Worm (Caenorhabditis elegans) whole organism, late embryonic: ENCODE results near the gene R05G9.1.

Experiments
- K09A11.1 ChIP-seq: sonication (generic microtip); optimal IDR thresholded peaks from 2 replicates; lab custom pipeline; 2017; ENCODE audit warnings: antibody characterized with exemption, mild to moderate bottlenecking, missing genetic modification characterization, missing compliant biosample characterization; ENCODE audit not compliant: insufficient read depth
- ama-1 ChIP-seq: fragments of 150-350 bp; optimal IDR thresholded peaks from 2 replicates; lab custom pipeline; 2014
- ceh-19 ChIP-seq: fragments of 200-800 bp; sonication (Bioruptor generic); optimal IDR thresholded peaks from 2 replicates; lab custom pipeline; 2018; ENCODE audit warnings: mild to moderate bottlenecking, missing genetic modification characterization, missing compliant biosample characterization
- ceh-2 ChIP-seq: sonication (generic microtip); optimal IDR thresholded peaks from 2 replicates; lab custom pipeline; 2016; ENCODE audit warnings: missing genotype, missing genetic modification characterization, missing compliant biosample characterization
- ceh-30 ChIP-seq: fragments of 150-350 bp; optimal IDR thresholded peaks from 2 replicates; lab custom pipeline; 2014; ENCODE audit warnings: missing biosample characterization, missing genetic modification characterization
- ceh-31 ChIP-seq: sonication (generic microtip); optimal IDR thresholded peaks from 2 replicates; lab custom pipeline; 2016; ENCODE audit warnings: missing genetic modification characterization, missing compliant biosample characterization
- ceh-34 ChIP-seq: sonication (generic microtip); optimal IDR thresholded peaks from 2 replicates; lab custom pipeline; 2016; ENCODE audit warnings: mild to moderate bottlenecking, missing genetic modification characterization, missing compliant biosample characterization
- ceh-45 ChIP-seq: fragments of 200-800 bp; sonication (Bioruptor generic); IDR thresholded peaks from 2 replicates; pipeline ENCODE4 v1.3.6; 2022; ENCODE audit warnings: missing genetic modification reagents, missing genetic modification characterization, missing compliant biosample characterization
- ceh-48 ChIP-seq: sonication (generic microtip); optimal IDR thresholded peaks from 2 replicates; lab custom pipeline; 2016; ENCODE audit warnings: missing genetic modification characterization, inconsistent platforms, missing compliant biosample characterization
- ceh-9 ChIP-seq: sonication (generic microtip); optimal IDR thresholded peaks from 2 replicates; lab custom pipeline; 2016; ENCODE audit warnings: mild to moderate bottlenecking, missing genetic modification characterization, inconsistent platforms, missing compliant biosample characterization
- dmd-4 ChIP-seq: sonication (generic microtip); optimal IDR thresholded peaks from 2 replicates; lab custom pipeline; 2016; ENCODE audit warnings: borderline replicate concordance, missing genetic modification characterization, missing compliant biosample characterization
- elt-2 ChIP-seq: sonication (generic microtip); optimal IDR thresholded peaks from 2 replicates; lab custom pipeline; 2016; ENCODE audit warnings: missing genetic modification reagents, missing genetic modification characterization, missing compliant biosample characterization
- fax-1 ChIP-seq: sonication (generic microtip); optimal IDR thresholded peaks from 2 replicates; lab custom pipeline; 2016; ENCODE audit warnings: missing genotype, missing genetic modification characterization, missing compliant biosample characterization
- fkh-10 ChIP-seq: fragments of 150-350 bp; optimal IDR thresholded peaks from 2 replicates; lab custom pipeline; 2014; ENCODE audit warnings: missing biosample characterization, missing genetic modification reagents, missing genetic modification characterization
- fkh-6 ChIP-seq: sonication (generic microtip); optimal IDR thresholded peaks from 2 replicates; lab custom pipeline; 2016; ENCODE audit warnings: missing genetic modification characterization, missing compliant biosample characterization
- hlh-13 ChIP-seq: fragments of 200-800 bp; sonication (Bioruptor generic); optimal IDR thresholded peaks from 2 replicates; lab custom pipeline; 2018; ENCODE audit warnings: mild to moderate bottlenecking, missing genetic modification characterization, missing compliant biosample characterization
- hlh-15 ChIP-seq: sonication (generic microtip); optimal IDR thresholded peaks from 2 replicates; lab custom pipeline; 2016; ENCODE audit warnings: missing genetic modification characterization, missing compliant biosample characterization
- hlh-6 ChIP-seq: sonication (generic microtip); optimal IDR thresholded peaks from 2 replicates; lab custom pipeline; 2016; ENCODE audit warnings: missing genotype, missing genetic modification characterization, missing compliant biosample characterization
- hlh-8 ChIP-seq: sonication (generic microtip); optimal IDR thresholded peaks from 2 replicates; lab custom pipeline; 2016; ENCODE audit warnings: missing genotype, missing genetic modification characterization, missing compliant biosample characterization
- lim-6 ChIP-seq: sonication (generic microtip); optimal IDR thresholded peaks from 2 replicates; lab custom pipeline; 2016; ENCODE audit warnings: missing genetic modification characterization, missing compliant biosample characterization
- lin-11 ChIP-seq: fragments of 200-800 bp; sonication (Bioruptor generic); optimal IDR thresholded peaks from 2 replicates; lab custom pipeline; 2018; ENCODE audit warnings: mild to moderate bottlenecking, missing genetic modification characterization, missing compliant biosample characterization
- madf-2 ChIP-seq: sonication (generic microtip); optimal IDR thresholded peaks from 2 replicates; lab custom pipeline; 2017; ENCODE audit warnings: missing genetic modification characterization, missing compliant biosample characterization
- mec-3 ChIP-seq: sonication (generic microtip); optimal IDR thresholded peaks from 2 replicates; lab custom pipeline; 2016; ENCODE audit warnings: borderline replicate concordance, missing genetic modification characterization, missing compliant biosample characterization
- nfya-1 ChIP-seq: sonication (generic microtip); optimal IDR thresholded peaks from 2 replicates; lab custom pipeline; 2017; ENCODE audit warnings: missing genetic modification characterization, mild to moderate bottlenecking, missing compliant biosample characterization, antibody characterized with exemption, moderate library complexity
- nhr-232 ChIP-seq: sonication (generic microtip); optimal IDR thresholded peaks from 2 replicates; lab custom pipeline; 2016; ENCODE audit warnings: missing genetic modification characterization, missing compliant biosample characterization
- pat-9 ChIP-seq: fragments of 200-800 bp; sonication (Bioruptor generic); optimal IDR thresholded peaks from 2 replicates; lab custom pipeline; 2018; ENCODE audit warnings: mild to moderate bottlenecking, missing genetic modification characterization, moderate library complexity, missing compliant biosample characterization
- pax-1 ChIP-seq: fragments of 150-350 bp; optimal IDR thresholded peaks from 2 replicates; lab custom pipeline; 2014; ENCODE audit warnings: missing biosample characterization, missing genetic modification characterization
- ref-2 ChIP-seq: sonication (generic microtip); optimal IDR thresholded peaks from 2 replicates; lab custom pipeline; 2016; ENCODE audit warnings: missing genetic modification characterization, missing compliant biosample characterization
- rnt-1 ChIP-seq: sonication (generic microtip); optimal IDR thresholded peaks from 2 replicates; lab custom pipeline; 2016; ENCODE audit warnings: missing genetic modification characterization, missing compliant biosample characterization
- sdc-2 ChIP-seq: sonication (generic microtip); optimal IDR thresholded peaks from 2 replicates; lab custom pipeline; 2016; ENCODE audit warnings: missing genotype, missing genetic modification characterization, missing compliant biosample characterization
- sox-2 ChIP-seq: fragments of 200-800 bp; sonication (Bioruptor generic); IDR thresholded peaks from 2 replicates; pipeline ENCODE4 v1.3.6; 2022; ENCODE audit warnings: missing genetic modification reagents, missing genetic modification characterization, missing compliant biosample characterization
- tbx-2 ChIP-seq: sonication (generic microtip); optimal IDR thresholded peaks from 2 replicates; lab custom pipeline; 2016; ENCODE audit warnings: missing genetic modification characterization, missing compliant biosample characterization
- unc-42 ChIP-seq: sonication (generic microtip); optimal IDR thresholded peaks from 2 replicates; lab custom pipeline; 2016; ENCODE audit warnings: missing genotype, missing genetic modification characterization, missing compliant biosample characterization
- unc-55 ChIP-seq: sonication (generic microtip); optimal IDR thresholded peaks from 2 replicates; lab custom pipeline; 2017; ENCODE audit warnings: missing biosample characterization, missing genetic modification reagents, missing genetic modification characterization
- ztf-16 ChIP-seq: sonication (generic microtip); optimal IDR thresholded peaks from 2 replicates; lab custom pipeline; 2017; ENCODE audit warnings: missing genetic modification characterization, missing compliant biosample characterization

The R05G9.1 gene

ce11 chrII:6522622-6523254 is 19.8 kb downstream of the R05G9.1 start:
- TF ChIP-seq unc-55 (peak; percentile 74), ceh-30 (tag; lab: Kevin White, UChicago) (no peak), hlh-8 (tag; lab: Kevin White, UChicago) (peak; percentile 1), ztf-16 (tag; lab: Kevin White, UChicago) (no peak), ref-2 (peak; percentile 39), K09A11.1 (tag; lab: Kevin White, UChicago) (no peak), nfya-1 (tag; lab: Kevin White, UChicago) (peak; percentile 21), ceh-31 (tag; lab: Kevin White, UChicago) (peak; percentile 57), rnt-1 (tag; lab: Kevin White, UChicago) (peak; percentile 18), sdc-2 (tag; lab: Kevin White, UChicago) (peak; percentile 30), tbx-2 (tag; lab: Kevin White, UChicago) (peak; percentile 72), ceh-34 (tag; lab: Kevin White, UChicago) (peak; percentile 32)

ce11 chrII:6523940-6524339 is 21.0 kb downstream of the R05G9.1 start:
- TF ChIP-seq hlh-6 (tag; lab: Kevin White, UChicago), result no peak
- no peak for TF ChIP-seq lim-6 (tag; lab: Kevin White, UChicago)
- TF ChIP-seq mec-3 (tag; lab: Kevin White, UChicago), result no peak
- TF ChIP-seq ceh-2 (tag; lab: Kevin White, UChicago), result no peak
- TF ChIP-seq ceh-19, result no peak
- TF ChIP-seq lin-11, result no peak
- TF ChIP-seq pax-1 (tag; lab: Kevin White, UChicago), result no peak
- no peak for TF ChIP-seq ceh-31 (tag; lab: Kevin White, UChicago)
- no peak for TF ChIP-seq pat-9
- TF ChIP-seq ceh-9 (tag; lab: Kevin White, UChicago), result no peak
- TF ChIP-seq hlh-15 (tag; lab: Kevin White, UChicago), result no peak
- no peak for TF ChIP-seq sox-2
- TF ChIP-seq unc-55, result no peak
- no peak for TF ChIP-seq elt-2
- no peak for TF ChIP-seq hlh-8 (tag; lab: Kevin White, UChicago)
- no peak for TF ChIP-seq madf-2 (tag; lab: Kevin White, UChicago)
- no peak for TF ChIP-seq fkh-6 (tag; lab: Kevin White, UChicago)
- no peak for TF ChIP-seq ama-1 (lab: Kevin White, UChicago)
- TF ChIP-seq ztf-16 (tag; lab: Kevin White, UChicago), result no peak
- TF ChIP-seq, all 69 proteins: peak for 0

ce11 chrII:6524501-6524977 is 21.6 kb downstream of the R05G9.1 start, which contains the start of gene C56E6.2:
TSS of gene C56E6.2 (plus strand) at chrII:6524927.
- peak; percentile 53 for TF ChIP-seq elt-2
- TF ChIP-seq unc-55, result peak; percentile 13
- no peak for TF ChIP-seq unc-42 (tag; lab: Kevin White, UChicago)

ce11 chrII:6526136-6526684 is 23.2 kb downstream of the R05G9.1 start:
- TF ChIP-seq hlh-13, result no peak

ce11 chrII:6528629-6529028 is 25.7 kb downstream of the R05G9.1 start, which contains the start of gene C56E6.4:
TSS of gene C56E6.4 (minus strand) at chrII:6528729.
- TF ChIP-seq nhr-232 (tag; lab: Kevin White, UChicago) (no peak), ref-2 (no peak), fax-1 (tag; lab: Kevin White, UChicago) (no peak), ceh-48 (tag; lab: Kevin White, UChicago) (no peak), ceh-30 (tag; lab: Kevin White, UChicago) (no peak), ama-1 (lab: Kevin White, UChicago) (no peak), dmd-4 (no peak), fkh-10 (GFP tag; lab: Kevin White, UChicago) (no peak), ceh-45 (GFP tag; lab: Robert Waterston, UW) (no peak)
